Worm (Caenorhabditis elegans): ENCODE measurements around the gene fipr-4.

fipr-4 gene

ce11 chrV:10244018-10244720 is 15.9 kb upstream of the fipr-4 start:
- TF ChIP-seq elt-2 (tag; optimal IDR thresholded peaks at IDR 0.05) (peak; percentile 76), C38D4.7 (GFP tag; optimal IDR thresholded peaks at IDR 0.05) (no peak)

ce11 chrV:10243105-10243504 is 14.8 kb upstream of the fipr-4 start, which contains the start of gene C12D8.9:
C12D8.9 (minus strand) TSS chrV:10243205.
- no peak for TF ChIP-seq nhr-11 (tag; optimal IDR thresholded peaks at IDR 0.05)
- TF ChIP-seq ceh-6 (GFP tag; optimal IDR thresholded peaks at IDR 0.05) = no peak

DNA sequence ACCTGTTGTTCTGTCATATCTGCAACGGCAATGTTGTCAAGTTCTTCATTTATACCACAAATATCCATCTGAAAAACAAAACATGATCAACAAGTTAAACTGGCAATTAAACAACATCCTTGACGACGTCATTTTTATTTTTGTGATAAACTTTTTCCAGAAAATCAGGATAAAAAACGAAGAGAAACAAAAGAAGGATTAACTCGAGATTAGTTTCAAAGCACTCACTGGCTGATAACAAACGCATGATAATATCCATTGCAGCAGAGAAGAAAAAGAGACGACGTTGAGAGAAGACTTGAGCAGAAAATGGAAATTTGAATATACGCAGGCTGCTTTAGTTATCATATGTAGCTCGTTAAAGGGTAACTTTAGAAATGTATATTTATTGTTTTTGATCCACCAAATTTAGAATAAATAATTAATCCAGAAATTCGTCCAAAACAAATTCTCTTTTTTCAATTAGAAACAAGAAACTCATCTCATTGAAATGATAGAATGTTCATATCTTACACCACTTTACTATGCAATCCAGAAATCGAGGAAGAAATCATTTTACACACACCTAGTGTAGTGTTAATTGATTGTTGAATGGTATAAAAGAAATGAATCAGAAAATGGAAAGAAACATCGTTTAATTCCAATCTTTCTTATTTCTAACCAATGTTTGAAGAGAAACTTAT is 13.0 kb upstream of the fipr-4 start, which contains the start of the genes C12D8.21 and col-148:
Gene C12D8.21 (minus strand): TSS at position 68 of the 683 bp plus-strand sequence.
Gene col-148 (plus strand): TSS at position 633 of the 683 bp plus-strand sequence.
- no peak for TF ChIP-seq ceh-2 (tag; optimal IDR thresholded peaks at IDR 0.05)
- TF ChIP-seq nfya-1 (tag; optimal IDR thresholded peaks at IDR 0.05) = no peak
- no peak for TF ChIP-seq sox-4 (tag; optimal IDR thresholded peaks at IDR 0.05)
- TF ChIP-seq odd-2 (tag; optimal IDR thresholded peaks at IDR 0.05) = no peak
- no peak for TF ChIP-seq sox-2 (GFP tag; IDR thresholded peaks at IDR 0.05)
- TF ChIP-seq tbx-2 (tag; optimal IDR thresholded peaks at IDR 0.05) = no peak
- TF ChIP-seq ceh-6 (GFP tag; optimal IDR thresholded peaks at IDR 0.05) = no peak
- TF ChIP-seq ceh-14 (tag; optimal IDR thresholded peaks at IDR 0.05) = no peak
- TF ChIP-seq ztf-16 (tag; optimal IDR thresholded peaks at IDR 0.05) = no peak
- no peak for TF ChIP-seq Y22D7AL.16 (tag; optimal IDR thresholded peaks at IDR 0.05)
- no peak for TF ChIP-seq pha-2 (tag; optimal IDR thresholded peaks at IDR 0.05)
- no peak for TF ChIP-seq zip-5 (tag; optimal IDR thresholded peaks at IDR 0.05)
- TF ChIP-seq ceh-30 (tag; optimal IDR thresholded peaks at IDR 0.05) = no peak
- no peak for TF ChIP-seq nhr-232 (tag; optimal IDR thresholded peaks at IDR 0.05)
- TF ChIP-seq hlh-13 (GFP tag; optimal IDR thresholded peaks at IDR 0.05) = no peak
- no peak for TF ChIP-seq madf-2 (tag; optimal IDR thresholded peaks at IDR 0.05)
- TF ChIP-seq gmeb-2 (tag; optimal IDR thresholded peaks at IDR 0.05) = no peak

DNA sequence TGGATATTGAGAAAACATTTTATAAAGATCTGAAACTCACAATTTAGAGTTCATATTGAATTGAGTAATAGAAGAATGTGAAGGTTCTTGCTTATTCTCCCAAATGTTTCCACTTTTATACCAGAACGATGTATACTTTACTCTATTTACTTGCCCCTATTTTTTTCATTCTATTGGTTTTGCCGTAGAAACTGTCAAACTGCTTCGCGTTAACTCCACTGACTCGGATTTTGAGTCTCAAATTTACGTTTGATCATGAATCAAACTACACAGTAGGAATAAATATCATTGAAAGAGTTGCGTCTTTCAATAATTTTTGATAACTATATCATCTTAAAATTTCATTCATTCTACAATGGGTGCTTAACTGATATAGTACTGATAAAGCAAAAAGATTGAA is 11.6 kb upstream of the fipr-4 start, which contains the start of gene fipr-8:
Gene fipr-8 (minus strand): TSS at position 101 of the 400 bp plus-strand sequence.
- TF ChIP-seq eyg-1 (tag; optimal IDR thresholded peaks at IDR 0.05) (no peak), sdc-2 (tag; optimal IDR thresholded peaks at IDR 0.05) (no peak), nhr-11 (tag; optimal IDR thresholded peaks at IDR 0.05) (no peak), ceh-45 (GFP tag; IDR thresholded peaks at IDR 0.05) (no peak), ceh-2 (tag; optimal IDR thresholded peaks at IDR 0.05) (no peak), ceh-6 (GFP tag; optimal IDR thresholded peaks at IDR 0.05) (no peak), ets-4 (tag; optimal IDR thresholded peaks at IDR 0.05) (no peak), odd-2 (tag; optimal IDR thresholded peaks at IDR 0.05) (no peak), ref-2 (tag; optimal IDR thresholded peaks at IDR 0.05) (no peak), pha-4 (tag; optimal IDR thresholded peaks at IDR 0.05) (no peak), ceh-9 (tag; optimal IDR thresholded peaks at IDR 0.05) (no peak), hlh-13 (GFP tag; optimal IDR thresholded peaks at IDR 0.05) (no peak), ceh-19 (GFP tag; optimal IDR thresholded peaks at IDR 0.05) (no peak), fkh-10 (GFP tag; optimal IDR thresholded peaks at IDR 0.05) (no peak), nhr-232 (tag; optimal IDR thresholded peaks at IDR 0.05) (no peak), ceh-22 (tag; optimal IDR thresholded peaks at IDR 0.05) (no peak), pag-3 (tag; optimal IDR thresholded peaks at IDR 0.05; ENCODE audit: borderline replicate concordance) (no peak), mec-3 (tag; optimal IDR thresholded peaks at IDR 0.05; ENCODE audit: borderline replicate concordance) (no peak), T23F11.4 (GFP tag; optimal IDR thresholded peaks at IDR 0.05) (no peak), unc-86 (tag; optimal IDR thresholded peaks at IDR 0.05) (no peak)
